Fruit fly (Drosophila melanogaster) whole organism, pupa: ENCODE data around the gene CG6873.

Experiments
- CG10348 ChIP-seq: fragments of 200-800 bp; sonication (Bioruptor generic); IDR thresholded peaks from 2 replicates; pipeline ENCODE4 v1.3.6; 2022; ENCODE audit warnings: missing biosample characterization, missing genetic modification characterization
- CG12605 ChIP-seq: fragments of 200-800 bp; sonication (Bioruptor generic); IDR thresholded peaks from 2 replicates; pipeline ENCODE4 v1.3.6; 2022; ENCODE audit warnings: missing biosample characterization, missing genetic modification characterization
- CG13204 ChIP-seq: fragments of 200-800 bp; sonication (Bioruptor generic); optimal IDR thresholded peaks from 2 replicates; lab custom pipeline; 2018; ENCODE audit warnings: missing biosample characterization, mild to moderate bottlenecking, missing genetic modification characterization, moderate library complexity
- CG14655 ChIP-seq: fragments of 200-800 bp; sonication (Bioruptor generic); optimal IDR thresholded peaks from 3 replicates; lab custom pipeline; 2017; ENCODE audit warnings: mild to moderate bottlenecking, missing biosample characterization, missing genetic modification reagents, missing genetic modification characterization
- CG15710 ChIP-seq: fragments of 200-800 bp; sonication (Bioruptor generic); optimal IDR thresholded peaks from 2 replicates; lab custom pipeline; 2018; ENCODE audit warnings: missing biosample characterization, mild to moderate bottlenecking, missing genetic modification characterization, moderate library complexity
- CG17806 ChIP-seq: fragments of 200-800 bp; sonication (Bioruptor generic); optimal IDR thresholded peaks from 2 replicates; lab custom pipeline; 2018; ENCODE audit warnings: missing biosample characterization, mild to moderate bottlenecking, missing genetic modification characterization, moderate library complexity
- CG32121 ChIP-seq: fragments of 200-800 bp; sonication (Bioruptor generic); IDR thresholded peaks from 2 replicates; pipeline ENCODE4 v1.3.6; 2022; ENCODE audit warnings: missing biosample characterization, missing genetic modification characterization
- CG34367 ChIP-seq: fragments of 200-800 bp; sonication (Bioruptor generic); optimal IDR thresholded peaks from 2 replicates; lab custom pipeline; 2018; ENCODE audit warnings: missing biosample characterization, mild to moderate bottlenecking, missing genetic modification characterization
- CG4496 ChIP-seq: fragments of 200-800 bp; sonication (Bioruptor generic); IDR thresholded peaks from 3 replicates; pipeline ENCODE4 v1.3.6; 2022; ENCODE audit warnings: missing biosample characterization, missing genetic modification characterization
- CG8159 ChIP-seq: fragments of 200-800 bp; sonication (Bioruptor generic); optimal IDR thresholded peaks from 3 replicates; lab custom pipeline; 2018; ENCODE audit warnings: missing biosample characterization, mild to moderate bottlenecking, missing genetic modification characterization, moderate library complexity
- CG8301 ChIP-seq: fragments of 200-800 bp; sonication (Bioruptor generic); optimal IDR thresholded peaks from 2 replicates; lab custom pipeline; 2018; ENCODE audit warnings: missing biosample characterization, mild to moderate bottlenecking, missing genetic modification characterization
- CG9948 ChIP-seq: fragments of 200-800 bp; sonication (Bioruptor generic); optimal IDR thresholded peaks from 2 replicates; lab custom pipeline; 2018; ENCODE audit warnings: missing biosample characterization, mild to moderate bottlenecking, missing genetic modification characterization, moderate library complexity
- D1 ChIP-seq: fragments of 200-800 bp; sonication (Bioruptor generic); optimal IDR thresholded peaks from 2 replicates; lab custom pipeline; 2018; ENCODE audit warnings: missing biosample characterization, mild to moderate bottlenecking, missing genetic modification characterization, moderate library complexity
- EcR ChIP-seq: fragments of 200-800 bp; sonication (Bioruptor generic); optimal IDR thresholded peaks from 3 replicates; lab custom pipeline; 2019; ENCODE audit warnings: missing biosample characterization, missing genetic modification characterization, mild to moderate bottlenecking, moderate library complexity, missing genetic modification reagents
- Ets98B ChIP-seq: fragments of 200-800 bp; sonication (Bioruptor generic); IDR thresholded peaks from 2 replicates; pipeline ENCODE4 v1.3.6; 2022; ENCODE audit warnings: missing biosample characterization, missing genetic modification characterization
- Pif1A ChIP-seq: fragments of 200-800 bp; sonication (Bioruptor generic); optimal IDR thresholded peaks from 3 replicates; lab custom pipeline; 2016; ENCODE audit warnings: missing biosample characterization, missing genetic modification characterization
- Pif1B ChIP-seq: fragments of 200-800 bp; sonication (Bioruptor generic); optimal IDR thresholded peaks from 3 replicates; lab custom pipeline; 2016; ENCODE audit warnings: missing biosample characterization, missing genetic modification characterization
- Snoo ChIP-seq: fragments of 200-800 bp; sonication (Bioruptor generic); optimal IDR thresholded peaks from 3 replicates; lab custom pipeline; 2017; ENCODE audit warnings: missing biosample characterization, mild to moderate bottlenecking, missing genetic modification characterization, inconsistent platforms
- fd96Ca ChIP-seq: fragments of 200-800 bp; sonication (Bioruptor generic); IDR thresholded peaks from 3 replicates; pipeline ENCODE4 v1.3.6; 2022; ENCODE audit warnings: missing biosample characterization, missing genetic modification characterization
- gl ChIP-seq: fragments of 200-800 bp; sonication (Bioruptor generic); optimal IDR thresholded peaks from 2 replicates; lab custom pipeline; 2018; ENCODE audit warnings: missing biosample characterization, mild to moderate bottlenecking, missing genetic modification characterization
- rn ChIP-seq: fragments of 200-800 bp; sonication (Bioruptor generic); IDR thresholded peaks from 2 replicates; pipeline ENCODE4 v1.3.6; 2022; ENCODE audit warnings: missing biosample characterization, missing genetic modification characterization

Gene CG6873

dm6 chrX:18739795-18740194 lies at the start of gene CG6873:
Gene CG6873, minus strand, starts transcription at chrX:18739895.
- TF ChIP-seq gl (tag; lab: Kevin White, UChicago) (no peak), CG9948 (tag; lab: Kevin White, UChicago) (no peak), Pif1A (GFP tag; lab: Kevin White, UChicago) (no peak), CG12605 (no peak)
- TF ChIP-seq, all 21 proteins: peak for 0

- TF ChIP-seq CG8159 (tag; lab: Kevin White, UChicago) (peak; percentile 12), fd96Ca (GFP tag; lab: Robert Waterston, UW) (no peak), D1 (no peak), Snoo (no peak)
- TF ChIP-seq, all 21 proteins: peak for 1
Observed at dm6 chrX:18788143-18788745, 48.5 kb upstream of the CG6873 start, which contains the start of the genes CG6961 and S6KL. Gene CG6961, minus strand, starts transcription at chrX:18788210. Gene S6KL, plus strand, starts transcription at chrX:18788464.

- TF ChIP-seq CG12605 (no peak), CG4496 (peak; percentile 24; the same call in 1 of the 3 replicates)
Observed at dm6 chrX:18783417-18784123, 43.9 kb upstream of the CG6873 start, which contains the start of gene CG18259. Gene CG18259, minus strand, starts transcription at chrX:18783494.

dm6 chrX:18780260-18780659 lies 40.6 kb upstream of the CG6873 start:
- TF ChIP-seq CG14655 (GFP tag; lab: Kevin White, UChicago), result no peak
- no peak for TF ChIP-seq fd96Ca (GFP tag; lab: Robert Waterston, UW)
- no peak for TF ChIP-seq Snoo
- TF ChIP-seq gl (tag; lab: Kevin White, UChicago), result no peak
- TF ChIP-seq CG17806 (tag; lab: Kevin White, UChicago), result no peak
- TF ChIP-seq Pif1B (GFP tag; lab: Kevin White, UChicago), result no peak
- TF ChIP-seq CG13204 (GFP tag; lab: Kevin White, UChicago), result no peak
- TF ChIP-seq CG8159 (tag; lab: Kevin White, UChicago), result no peak
- no peak for TF ChIP-seq CG32121 (GFP tag; lab: Robert Waterston, UW)
- TF ChIP-seq CG12605, result no peak
- no peak for TF ChIP-seq D1
- TF ChIP-seq Ets98B (GFP tag; lab: Robert Waterston, UW), result no peak
- no peak for TF ChIP-seq CG15710
- TF ChIP-seq, all 21 proteins: peak for 0

dm6 chrX:18779662-18780061 lies 40.0 kb upstream of the CG6873 start:
- TF ChIP-seq Ets98B (GFP tag; lab: Robert Waterston, UW) (no peak), EcR (GFP tag; lab: Kevin White, UChicago) (peak; percentile 38)

- TF ChIP-seq CG13204 (GFP tag; lab: Kevin White, UChicago), result peak; percentile 68
- no peak for TF ChIP-seq CG17806 (tag; lab: Kevin White, UChicago)
- peak; percentile 30 for TF ChIP-seq CG14655 (GFP tag; lab: Kevin White, UChicago)
- TF ChIP-seq Pif1B (GFP tag; lab: Kevin White, UChicago), result peak; percentile 41
- peak; percentile 2 for TF ChIP-seq CG15710
- peak; percentile 19; the same call in 1 of the 2 replicates for TF ChIP-seq Ets98B (GFP tag; lab: Robert Waterston, UW)
- no peak for TF ChIP-seq D1
- TF ChIP-seq Pif1A (GFP tag; lab: Kevin White, UChicago), result peak; percentile 44
- TF ChIP-seq CG8159 (tag; lab: Kevin White, UChicago), result no peak
- no peak for TF ChIP-seq gl (tag; lab: Kevin White, UChicago)
- TF ChIP-seq CG32121 (GFP tag; lab: Robert Waterston, UW), result peak; percentile 44; the same call in 1 of the 2 replicates
- TF ChIP-seq CG9948 (tag; lab: Kevin White, UChicago), result no peak
- no peak for TF ChIP-seq CG8301 (tag; lab: Kevin White, UChicago)
- TF ChIP-seq CG34367 (tag; lab: Kevin White, UChicago), result no peak
- TF ChIP-seq EcR (GFP tag; lab: Kevin White, UChicago), result peak; percentile 89
- peak; percentile 37; the same call in 1 of the 2 replicates for TF ChIP-seq CG12605
- TF ChIP-seq CG10348 (GFP tag; lab: Robert Waterston, UW), result no peak
- peak; percentile 32 for TF ChIP-seq Snoo
- TF ChIP-seq CG4496, result peak; percentile 54
- TF ChIP-seq rn, result no peak
- peak; percentile 48; the same call in 1 of the 3 replicates for TF ChIP-seq fd96Ca (GFP tag; lab: Robert Waterston, UW)
Observed at dm6 chrX:18776976-18777925, 37.6 kb upstream of the CG6873 start.
